Worm (Caenorhabditis elegans) whole organism, mixed stage, embryonic: ENCODE measurements around the gene C17H11.2.

ENCODE experiments used
- ceh-83 ChIP-seq: fragments of 200-800 bp; sonication (Bioruptor generic); optimal IDR thresholded peaks from 2 replicates; lab custom pipeline; 2018; ENCODE audit warnings: mild to moderate bottlenecking, missing genetic modification characterization, missing compliant biosample characterization
- ces-1 ChIP-seq: fragments of 150-350 bp; optimal IDR thresholded peaks from 2 replicates; lab custom pipeline; 2014; ENCODE audit warnings: missing biosample characterization, missing genetic modification reagents, missing genetic modification characterization
- elt-3 ChIP-seq: fragments of 150-350 bp; optimal IDR thresholded peaks from 2 replicates; lab custom pipeline; 2014; ENCODE audit warnings: missing biosample characterization, missing genetic modification characterization
- ham-2 ChIP-seq: fragments of 200-800 bp; sonication (Bioruptor generic); optimal IDR thresholded peaks from 2 replicates; lab custom pipeline; 2018; ENCODE audit warnings: mild to moderate bottlenecking, missing genetic modification characterization, missing compliant biosample characterization
- hlh-1 ChIP-seq: fragments of 150-350 bp; optimal IDR thresholded peaks from 2 replicates; lab custom pipeline; 2014; ENCODE audit warnings: missing biosample characterization, missing genetic modification reagents, missing genetic modification characterization
- lin-13 ChIP-seq: fragments of 150-350 bp; optimal IDR thresholded peaks from 2 replicates; lab custom pipeline; 2014; ENCODE audit warnings: missing biosample characterization, missing genetic modification characterization
- lsy-2 ChIP-seq: fragments of 150-350 bp; optimal IDR thresholded peaks from 2 replicates; lab custom pipeline; 2014; ENCODE audit warnings: missing biosample characterization, missing genetic modification characterization
- nhr-237 ChIP-seq: fragments of 150-350 bp; optimal IDR thresholded peaks from 2 replicates; lab custom pipeline; 2014; ENCODE audit warnings: missing biosample characterization, missing genetic modification characterization
- snpc-4 ChIP-seq: fragments of 150-350 bp; optimal IDR thresholded peaks from 2 replicates; lab custom pipeline; 2014; ENCODE audit warnings: missing biosample characterization, missing genetic modification characterization
- unc-39 ChIP-seq: fragments of 150-350 bp; optimal IDR thresholded peaks from 2 replicates; lab custom pipeline; 2014; ENCODE audit warnings: missing biosample characterization, missing genetic modification characterization
- ztf-11 ChIP-seq: fragments of 150-350 bp; optimal IDR thresholded peaks from 2 replicates; lab custom pipeline; 2014; ENCODE audit warnings: missing biosample characterization, missing genetic modification characterization

ce11 chrX:8147398-8147797, 22.3 kb upstream of the C17H11.2 start, which contains the start of gene C02B8.1:
- TF ChIP-seq ceh-83 (GFP tag; lab: Kevin White, UChicago) (no peak), ztf-11 (tag; lab: Kevin White, UChicago) (no peak), ces-1 (GFP tag; lab: Kevin White, UChicago) (no peak), unc-39 (tag; lab: Kevin White, UChicago) (no peak), nhr-237 (tag; lab: Kevin White, UChicago) (no peak), snpc-4 (no peak), elt-3 (no peak), hlh-1 (tag; lab: Kevin White, UChicago) (no peak), ham-2 (GFP tag; lab: Kevin White, UChicago) (no peak), lin-13 (tag; lab: Kevin White, UChicago) (no peak), lsy-2 (tag; lab: Kevin White, UChicago) (no peak)
